Worm (Caenorhabditis elegans) whole organism, early embryonic: ENCODE measurements around the gene sri-19.
"Not testable (repeated sequence)": the region's sequence is repeated elsewhere in the genome, so short reads cannot be mapped to it uniquely, and the experiment has no call there.

ENCODE experiments used
- B0310.2 ChIP-seq: sonication (generic microtip); optimal IDR thresholded peaks from 2 replicates; lab custom pipeline; 2016; ENCODE audit warnings: mild to moderate bottlenecking, missing genetic modification characterization, missing compliant biosample characterization
- F13C5.2 ChIP-seq: sonication (generic microtip); optimal IDR thresholded peaks from 2 replicates; lab custom pipeline; 2017; ENCODE audit warnings: mild to moderate bottlenecking, missing genetic modification characterization, inconsistent platforms, missing compliant biosample characterization
- aly-1 ChIP-seq: sonication (generic microtip); optimal IDR thresholded peaks from 2 replicates; lab custom pipeline; 2016; ENCODE audit warnings: missing genetic modification characterization, missing compliant biosample characterization
- ama-1 ChIP-seq: fragments of 150-350 bp; optimal IDR thresholded peaks from 2 replicates; lab custom pipeline; 2014
- ceh-13 ChIP-seq: fragments of 200-800 bp; sonication (Bioruptor generic); optimal IDR thresholded peaks from 2 replicates; lab custom pipeline; 2018; ENCODE audit warnings: mild to moderate bottlenecking, missing genetic modification characterization, missing compliant biosample characterization
- ceh-36 ChIP-seq: sonication (generic microtip); optimal IDR thresholded peaks from 2 replicates; lab custom pipeline; 2016; ENCODE audit warnings: missing genetic modification characterization, inconsistent platforms, missing compliant biosample characterization
- ets-7 ChIP-seq: sonication (generic microtip); optimal IDR thresholded peaks from 2 replicates; lab custom pipeline; 2016; ENCODE audit warnings: missing genotype, missing genetic modification characterization, missing compliant biosample characterization
- flt-1 ChIP-seq: fragments of 200-800 bp; sonication (Bioruptor generic); IDR thresholded peaks from 2 replicates; pipeline ENCODE4 v1.3.6; 2022; ENCODE audit warnings: missing genetic modification characterization, missing compliant biosample characterization
- hmbx-1 ChIP-seq: sonication (generic microtip); optimal IDR thresholded peaks from 2 replicates; lab custom pipeline; 2016; ENCODE audit warnings: mild to moderate bottlenecking, missing genetic modification characterization, missing compliant biosample characterization
- hmg-4 ChIP-seq: fragments of 200-800 bp; sonication (Bioruptor generic); optimal IDR thresholded peaks from 2 replicates; lab custom pipeline; 2018; ENCODE audit warnings: mild to moderate bottlenecking, missing genetic modification characterization, missing compliant biosample characterization
- hnd-1 ChIP-seq: sonication (generic microtip); optimal IDR thresholded peaks from 2 replicates; lab custom pipeline; 2016; ENCODE audit warnings: missing genetic modification characterization, missing compliant biosample characterization
- pes-1 ChIP-seq: fragments of 200-800 bp; sonication (Bioruptor generic); IDR thresholded peaks from 2 replicates; pipeline ENCODE4 v1.3.6; 2022; ENCODE audit warnings: missing genetic modification reagents, missing genetic modification characterization, missing compliant biosample characterization
- scrt-1 ChIP-seq: fragments of 200-800 bp; sonication (Bioruptor generic); IDR thresholded peaks from 2 replicates; pipeline ENCODE4 v1.3.6; 2022; ENCODE audit warnings: missing genetic modification characterization, missing compliant biosample characterization
- sea-1 ChIP-seq: fragments of 200-800 bp; sonication (Bioruptor generic); conservative IDR thresholded peaks from 2 replicates; pipeline ENCODE4 v1.3.6; 2022; ENCODE audit warnings: missing genetic modification characterization, missing compliant biosample characterization
- tbx-11 ChIP-seq: fragments of 200-800 bp; sonication (Bioruptor generic); IDR thresholded peaks from 2 replicates; pipeline ENCODE4 v1.3.6; 2022; ENCODE audit warnings: missing genetic modification characterization, missing compliant biosample characterization
- tbx-37 ChIP-seq: fragments of 200-800 bp; sonication (Bioruptor generic); conservative IDR thresholded peaks from 2 replicates; pipeline ENCODE4 v1.3.6; 2022; ENCODE audit warnings: missing genetic modification reagents, missing genetic modification characterization, missing compliant biosample characterization
- tra-4 ChIP-seq: sonication (generic microtip); optimal IDR thresholded peaks from 2 replicates; lab custom pipeline; 2017; ENCODE audit warnings: missing genetic modification characterization, missing compliant biosample characterization

Gene sri-19

DNA sequence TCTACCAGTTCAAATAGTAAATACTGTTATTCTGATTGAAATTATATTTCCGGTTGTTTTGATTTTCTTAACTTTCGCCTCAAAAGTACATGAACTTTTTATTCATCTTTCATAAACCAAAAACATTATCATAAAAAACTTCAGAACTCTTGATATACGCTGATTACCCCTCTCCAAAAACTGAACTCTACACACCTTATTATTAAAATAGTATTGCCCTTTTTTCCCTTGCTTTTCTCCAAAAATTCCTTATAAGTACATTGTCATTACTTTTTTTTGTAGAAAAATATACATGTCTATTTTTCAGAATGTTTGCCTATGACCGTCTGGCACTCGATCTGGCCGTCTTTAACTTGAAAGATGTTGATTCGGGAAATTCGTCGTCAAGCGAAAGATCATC is 23.6 kb downstream of the sri-19 start, which contains the start of gene Y43E12A.2:
TSS of gene Y43E12A.2 (plus strand) at position 301 of the 400 bp plus-strand sequence.
- TF ChIP-seq ama-1 (lab: Kevin White, UChicago) (no peak), tbx-11 (GFP tag; lab: Robert Waterston, UW) (no peak), tbx-37 (no peak)

- TF ChIP-seq aly-1 (tag; lab: Kevin White, UChicago) (no peak), ets-7 (tag; lab: Kevin White, UChicago) (no peak), hnd-1 (tag; lab: Kevin White, UChicago) (no peak), tbx-11 (GFP tag; lab: Robert Waterston, UW) (no peak), tra-4 (tag; lab: Kevin White, UChicago) (no peak), ceh-36 (no peak), F13C5.2 (tag; lab: Kevin White, UChicago) (no peak)
Measured at ce11 chrIV:10985568-10986035, 27.4 kb downstream of the sri-19 start, which contains the start of gene cyb-2.1. TSS of gene cyb-2.1 (plus strand) at chrIV:10985985.

ce11 chrIV:10987342-10987945 is 29.3 kb downstream of the sri-19 start, which contains the start of gene Y43E12A.3:
TSS of gene Y43E12A.3 (plus strand) at chrIV:10987895.
- TF ChIP-seq hnd-1 (tag; lab: Kevin White, UChicago); F13C5.2 (tag; lab: Kevin White, UChicago); sea-1 (GFP tag; lab: Robert Waterston, UW): not testable (repeated sequence)

DNA sequence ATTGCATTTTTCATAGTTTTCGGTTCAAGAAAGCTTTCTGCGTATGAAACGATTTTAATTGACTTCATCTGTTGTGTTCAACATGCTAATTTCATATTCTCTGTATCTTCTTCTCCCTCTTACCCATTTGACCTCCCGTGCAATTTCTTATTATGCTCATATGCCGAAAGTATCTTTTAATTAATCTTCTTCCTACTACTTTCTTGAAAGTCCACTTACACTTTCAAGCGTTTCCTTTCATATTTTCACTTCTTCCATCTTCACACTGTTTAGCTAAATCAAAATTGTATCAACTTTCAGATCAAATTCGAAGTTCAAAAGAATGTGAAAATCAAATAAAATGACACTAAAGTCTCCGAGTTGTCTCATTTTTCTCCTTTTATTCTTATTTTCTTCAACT is 32.5 kb downstream of the sri-19 start, which contains the start of gene F13H10.5:
TSS of gene F13H10.5 (plus strand) at position 301 of the 400 bp plus-strand sequence.
- TF ChIP-seq B0310.2 (tag; lab: Kevin White, UChicago) (no peak), sea-1 (GFP tag; lab: Robert Waterston, UW) (no peak), tbx-37 (no peak), tbx-11 (GFP tag; lab: Robert Waterston, UW) (no peak), aly-1 (tag; lab: Kevin White, UChicago) (no peak), tra-4 (tag; lab: Kevin White, UChicago) (no peak), ets-7 (tag; lab: Kevin White, UChicago) (no peak), ama-1 (lab: Kevin White, UChicago) (no peak), hmbx-1 (tag; lab: Kevin White, UChicago) (no peak), hmg-4 (GFP tag; lab: Kevin White, UChicago) (no peak), flt-1 (GFP tag; lab: Robert Waterston, UW) (no peak), ceh-36 (no peak), F13C5.2 (tag; lab: Kevin White, UChicago) (no peak), scrt-1 (GFP tag; lab: Robert Waterston, UW) (no peak), pes-1 (no peak), hnd-1 (tag; lab: Kevin White, UChicago) (no peak), ceh-13 (GFP tag; lab: Kevin White, UChicago) (no peak)

DNA sequence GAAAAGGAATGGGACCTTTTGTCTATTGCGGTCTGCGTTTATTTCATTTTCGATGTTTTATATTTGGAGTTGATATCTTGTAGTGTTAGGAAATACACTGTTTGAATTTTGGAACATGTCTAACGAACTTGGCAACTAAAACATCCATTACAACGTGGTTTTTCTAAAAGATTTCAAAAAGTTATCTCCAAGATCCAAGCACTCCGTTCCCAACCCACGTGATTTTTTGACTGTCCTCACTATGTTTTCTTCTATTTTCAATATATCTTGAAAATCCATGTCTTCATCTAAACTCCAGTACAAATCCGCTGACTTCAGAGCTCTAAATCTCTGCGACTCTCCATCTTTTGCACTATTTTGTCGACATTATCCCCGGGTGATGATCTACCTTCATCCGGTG is 43.4 kb downstream of the sri-19 start, which contains the start of gene F13H10.9:
TSS of gene F13H10.9 (plus strand) at position 301 of the 400 bp plus-strand sequence.
- TF ChIP-seq tra-4 (tag; lab: Kevin White, UChicago) (no peak), ama-1 (lab: Kevin White, UChicago) (no peak), hnd-1 (tag; lab: Kevin White, UChicago) (no peak), sea-1 (GFP tag; lab: Robert Waterston, UW) (no peak), hmg-4 (GFP tag; lab: Kevin White, UChicago) (no peak), tbx-11 (GFP tag; lab: Robert Waterston, UW) (no peak), pes-1 (no peak), ceh-36 (no peak), B0310.2 (tag; lab: Kevin White, UChicago) (no peak), ets-7 (tag; lab: Kevin White, UChicago) (no peak), ceh-13 (GFP tag; lab: Kevin White, UChicago) (no peak), F13C5.2 (tag; lab: Kevin White, UChicago) (no peak), flt-1 (GFP tag; lab: Robert Waterston, UW) (no peak), tbx-37 (no peak)

DNA sequence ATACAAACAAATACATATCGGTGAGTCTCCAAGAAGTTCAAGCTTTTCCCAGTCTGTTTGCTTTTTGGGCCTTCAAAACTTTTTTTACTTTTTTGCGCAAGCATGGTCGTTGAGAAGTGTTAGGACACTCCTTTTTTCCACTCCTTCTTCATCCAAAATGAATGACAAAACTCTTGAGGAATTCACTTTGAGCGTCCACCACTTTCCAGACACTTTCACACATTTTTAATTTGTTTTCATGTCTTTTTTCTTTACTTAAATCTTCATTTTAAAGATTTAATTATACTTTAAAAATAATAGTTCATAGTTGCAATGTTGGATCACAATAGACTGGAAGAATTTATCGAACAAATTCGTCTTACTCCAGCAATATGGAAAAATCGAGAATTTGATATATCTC is 46.1 kb downstream of the sri-19 start, which contains the start of gene F13H10.1:
TSS of gene F13H10.1 (plus strand) at position 301 of the 400 bp plus-strand sequence.
- no peak for TF ChIP-seq hnd-1 (tag; lab: Kevin White, UChicago)
- TF ChIP-seq aly-1 (tag; lab: Kevin White, UChicago), result no peak
- TF ChIP-seq tbx-37, result no peak
- TF ChIP-seq pes-1, result no peak
- TF ChIP-seq sea-1 (GFP tag; lab: Robert Waterston, UW), result no peak
- TF ChIP-seq ceh-36, result no peak
- no peak for TF ChIP-seq B0310.2 (tag; lab: Kevin White, UChicago)
- no peak for TF ChIP-seq ets-7 (tag; lab: Kevin White, UChicago)
- TF ChIP-seq flt-1 (GFP tag; lab: Robert Waterston, UW), result no peak
- TF ChIP-seq scrt-1 (GFP tag; lab: Robert Waterston, UW), result no peak
- TF ChIP-seq ceh-13 (GFP tag; lab: Kevin White, UChicago), result no peak
- no peak for TF ChIP-seq hmg-4 (GFP tag; lab: Kevin White, UChicago)
- no peak for TF ChIP-seq tra-4 (tag; lab: Kevin White, UChicago)

- TF ChIP-seq aly-1 (tag; lab: Kevin White, UChicago) (no peak), tra-4 (tag; lab: Kevin White, UChicago) (no peak), F13C5.2 (tag; lab: Kevin White, UChicago) (no peak), tbx-37 (no peak), ceh-13 (GFP tag; lab: Kevin White, UChicago) (no peak), hmbx-1 (tag; lab: Kevin White, UChicago) (no peak), ets-7 (tag; lab: Kevin White, UChicago) (no peak), sea-1 (GFP tag; lab: Robert Waterston, UW) (no peak), hnd-1 (tag; lab: Kevin White, UChicago) (no peak), tbx-11 (GFP tag; lab: Robert Waterston, UW) (no peak), hmg-4 (GFP tag; lab: Kevin White, UChicago) (no peak), pes-1 (no peak)
Measured at ce11 chrIV:11006383-11006782, 48.2 kb downstream of the sri-19 start.
